Worm (Caenorhabditis elegans): ENCODE measurements around the gene K02F6.6.
"Not testable (repeated sequence)": the region's sequence is repeated elsewhere in the genome, so short reads cannot be mapped to it uniquely, and the experiment has no call there.

- not testable (repeated sequence) for TF ChIP-seq nfya-1 (tag; optimal IDR thresholded peaks at IDR 0.05; ENCODE audit: insufficient read depth); egl-27 (tag; optimal IDR thresholded peaks at IDR 0.05); nhr-77 (tag; optimal IDR thresholded peaks at IDR 0.05); aly-2 (tag; optimal IDR thresholded peaks at IDR 0.05)
Observed at ce11 chrII:2553662-2554061, 23.1 kb downstream of the K02F6.6 start, which contains the start of gene K02F6.1.
